Worm (Caenorhabditis elegans): ENCODE measurements around the gene zhit-2.

zhit-2 gene

DNA sequence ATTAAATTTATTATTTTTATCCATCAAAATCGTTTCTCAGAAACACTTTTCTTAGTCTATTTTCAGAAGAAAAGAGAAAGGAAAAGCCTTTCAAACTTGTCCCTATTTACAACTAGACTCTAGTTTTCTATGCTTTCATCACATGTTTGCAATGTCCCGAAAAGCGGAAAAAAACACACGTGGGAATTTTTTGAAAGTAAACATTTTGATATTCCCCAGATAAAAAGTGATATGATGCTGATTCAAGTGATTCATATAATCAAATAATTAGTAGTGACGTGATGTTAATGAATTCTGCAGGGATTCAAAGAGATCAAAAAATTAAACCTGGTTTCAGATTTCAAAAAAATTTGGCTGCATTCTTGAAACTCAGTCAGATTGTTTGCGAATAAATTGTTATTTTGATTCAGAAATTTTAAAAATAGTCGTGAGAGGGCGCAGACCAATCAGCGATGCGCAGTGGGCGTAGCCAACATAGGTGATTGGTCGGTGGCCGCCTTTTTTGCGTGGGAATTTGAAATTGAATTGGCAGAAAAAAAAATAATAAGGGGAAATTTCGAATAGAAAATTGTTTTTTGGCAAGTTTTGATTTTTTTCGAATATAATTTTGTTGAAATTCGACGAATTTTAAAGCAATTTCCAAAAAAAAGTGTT lies 9.4 kb downstream of the zhit-2 start:
- TF ChIP-seq ztf-29 (GFP tag; IDR thresholded peaks at IDR 0.05), result no peak
- TF ChIP-seq cog-1 (tag; optimal IDR thresholded peaks at IDR 0.05), result no peak
- TF ChIP-seq flt-1 (GFP tag; IDR thresholded peaks at IDR 0.05), result no peak
- no peak for TF ChIP-seq ztf-23 (GFP tag; IDR thresholded peaks at IDR 0.05)
- TF ChIP-seq T22C8.4 (GFP tag; IDR thresholded peaks at IDR 0.05), result no peak
- TF ChIP-seq ref-1 (GFP tag; conservative IDR thresholded peaks at IDR 0.05), result no peak
- no peak for TF ChIP-seq tab-1 (GFP tag; IDR thresholded peaks at IDR 0.05)
- no peak for TF ChIP-seq klf-2 (GFP tag; conservative IDR thresholded peaks at IDR 0.05)
- no peak for TF ChIP-seq med-1 (GFP tag; optimal IDR thresholded peaks at IDR 0.05; ENCODE audit: insufficient read depth)

DNA sequence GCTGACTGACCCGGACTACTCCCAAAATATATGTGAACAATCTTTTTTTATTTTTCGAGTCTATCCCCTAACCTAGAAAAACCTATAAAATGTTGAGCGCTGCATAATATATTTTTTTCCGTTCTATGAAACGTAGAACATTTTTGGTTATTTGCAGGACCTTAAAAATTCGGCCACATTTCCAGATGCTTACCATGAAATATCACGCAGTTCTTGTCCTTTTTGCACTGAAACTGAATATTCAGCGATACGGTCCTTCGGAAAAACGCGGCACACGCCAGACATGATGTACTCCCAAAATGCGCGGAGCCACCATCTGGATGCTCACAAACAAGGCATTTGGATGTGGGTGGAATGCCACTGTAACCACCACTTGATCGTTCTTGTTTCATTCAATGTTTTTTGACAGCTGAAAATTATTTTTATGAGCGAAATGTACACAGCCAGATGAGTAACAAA lies 11.3 kb downstream of the zhit-2 start, which contains the start of gene nhr-20:
TSS of gene nhr-20 (minus strand) at position 409 of the 459 bp plus-strand sequence.
- TF ChIP-seq tab-1 (GFP tag; IDR thresholded peaks at IDR 0.05) (no peak), T22C8.4 (GFP tag; IDR thresholded peaks at IDR 0.05) (no peak), flt-1 (GFP tag; IDR thresholded peaks at IDR 0.05) (no peak), ref-1 (GFP tag; conservative IDR thresholded peaks at IDR 0.05) (no peak), ztf-29 (GFP tag; IDR thresholded peaks at IDR 0.05) (no peak), med-1 (GFP tag; optimal IDR thresholded peaks at IDR 0.05; ENCODE audit: insufficient read depth) (no peak), cog-1 (tag; optimal IDR thresholded peaks at IDR 0.05) (no peak), klf-2 (GFP tag; conservative IDR thresholded peaks at IDR 0.05) (no peak), ztf-23 (GFP tag; IDR thresholded peaks at IDR 0.05) (no peak)

DNA sequence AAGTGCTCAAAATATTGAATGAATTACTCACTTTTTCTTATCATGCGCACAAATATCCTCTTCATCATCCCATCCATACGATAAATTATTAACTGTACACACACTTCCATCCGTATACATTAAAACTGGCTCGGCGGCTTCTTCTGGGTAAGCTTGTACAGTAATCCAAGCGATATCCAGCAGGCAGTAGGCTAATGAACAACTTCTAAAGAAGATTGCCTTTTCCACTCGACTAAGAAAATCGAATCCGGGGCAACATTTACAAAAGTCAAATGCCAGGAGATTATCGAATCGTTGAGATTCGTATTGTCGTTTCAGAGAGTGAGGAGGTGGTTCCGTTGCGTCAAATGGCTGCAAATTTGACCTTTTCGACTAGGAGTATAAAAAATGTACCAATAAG lies 12.8 kb downstream of the zhit-2 start:
- no peak for TF ChIP-seq ref-1 (GFP tag; conservative IDR thresholded peaks at IDR 0.05)
- no peak for TF ChIP-seq klf-2 (GFP tag; conservative IDR thresholded peaks at IDR 0.05)
- TF ChIP-seq flt-1 (GFP tag; IDR thresholded peaks at IDR 0.05), result no peak
- TF ChIP-seq T22C8.4 (GFP tag; IDR thresholded peaks at IDR 0.05), result no peak
- no peak for TF ChIP-seq ztf-23 (GFP tag; IDR thresholded peaks at IDR 0.05)
- TF ChIP-seq ztf-29 (GFP tag; IDR thresholded peaks at IDR 0.05), result no peak
- TF ChIP-seq tab-1 (GFP tag; IDR thresholded peaks at IDR 0.05), result no peak
- no peak for TF ChIP-seq cog-1 (tag; optimal IDR thresholded peaks at IDR 0.05)
- TF ChIP-seq med-1 (GFP tag; optimal IDR thresholded peaks at IDR 0.05; ENCODE audit: insufficient read depth), result no peak

DNA sequence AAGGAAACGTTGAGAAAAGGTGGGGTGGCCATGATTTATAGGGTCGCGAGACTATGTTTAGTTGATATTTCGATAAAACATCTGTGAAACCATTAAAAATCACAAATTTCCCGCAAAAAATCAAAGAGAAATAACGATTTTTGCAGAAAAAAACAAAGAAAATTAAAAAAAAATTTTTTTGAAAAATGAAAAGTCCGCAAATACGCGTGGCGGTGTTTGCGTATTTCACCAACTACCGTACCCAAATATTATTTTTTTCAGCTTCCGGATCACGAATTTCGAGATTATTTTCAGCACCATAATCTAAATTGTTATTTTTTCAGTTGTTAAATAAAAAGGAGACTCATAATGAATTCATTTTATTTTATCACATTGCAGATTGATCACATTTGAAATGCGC lies 14.1 kb downstream of the zhit-2 start:
- TF ChIP-seq ztf-29 (GFP tag; IDR thresholded peaks at IDR 0.05), result no peak
- no peak for TF ChIP-seq ref-1 (GFP tag; conservative IDR thresholded peaks at IDR 0.05)
- TF ChIP-seq cog-1 (tag; optimal IDR thresholded peaks at IDR 0.05), result no peak
- TF ChIP-seq tab-1 (GFP tag; IDR thresholded peaks at IDR 0.05), result no peak
- no peak for TF ChIP-seq klf-2 (GFP tag; conservative IDR thresholded peaks at IDR 0.05)
- TF ChIP-seq flt-1 (GFP tag; IDR thresholded peaks at IDR 0.05), result no peak
- no peak for TF ChIP-seq med-1 (GFP tag; optimal IDR thresholded peaks at IDR 0.05; ENCODE audit: insufficient read depth)
- TF ChIP-seq T22C8.4 (GFP tag; IDR thresholded peaks at IDR 0.05), result no peak
- TF ChIP-seq ztf-23 (GFP tag; IDR thresholded peaks at IDR 0.05), result no peak

DNA sequence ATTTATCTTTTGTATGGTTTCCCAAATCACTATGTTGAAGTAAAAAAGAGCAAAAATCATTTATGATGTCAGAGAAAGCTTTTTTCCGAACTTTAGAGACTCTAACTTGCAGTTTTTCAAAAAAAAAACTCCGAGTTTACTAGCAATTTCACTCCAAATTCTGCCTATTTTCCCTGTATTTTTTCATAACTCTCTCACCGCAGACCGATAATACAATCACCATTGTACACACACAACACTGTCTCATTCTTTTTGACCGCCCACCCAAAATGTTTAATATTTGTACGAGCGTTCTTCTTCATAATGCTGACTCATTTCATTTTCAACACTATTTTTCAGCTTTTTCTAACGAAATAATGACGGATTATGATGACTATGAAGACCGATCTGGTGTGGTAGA lies 15.3 kb downstream of the zhit-2 start, which contains the start of gene F43C1.5:
TSS of gene F43C1.5 (plus strand) at position 301 of the 400 bp plus-strand sequence.
- TF ChIP-seq ref-1 (GFP tag; conservative IDR thresholded peaks at IDR 0.05) (no peak), med-1 (GFP tag; optimal IDR thresholded peaks at IDR 0.05; ENCODE audit: insufficient read depth) (no peak), ztf-23 (GFP tag; IDR thresholded peaks at IDR 0.05) (no peak), cog-1 (tag; optimal IDR thresholded peaks at IDR 0.05) (no peak), flt-1 (GFP tag; IDR thresholded peaks at IDR 0.05) (no peak), klf-2 (GFP tag; conservative IDR thresholded peaks at IDR 0.05) (no peak), ztf-29 (GFP tag; IDR thresholded peaks at IDR 0.05) (no peak), tab-1 (GFP tag; IDR thresholded peaks at IDR 0.05) (no peak), T22C8.4 (GFP tag; IDR thresholded peaks at IDR 0.05) (no peak)

DNA sequence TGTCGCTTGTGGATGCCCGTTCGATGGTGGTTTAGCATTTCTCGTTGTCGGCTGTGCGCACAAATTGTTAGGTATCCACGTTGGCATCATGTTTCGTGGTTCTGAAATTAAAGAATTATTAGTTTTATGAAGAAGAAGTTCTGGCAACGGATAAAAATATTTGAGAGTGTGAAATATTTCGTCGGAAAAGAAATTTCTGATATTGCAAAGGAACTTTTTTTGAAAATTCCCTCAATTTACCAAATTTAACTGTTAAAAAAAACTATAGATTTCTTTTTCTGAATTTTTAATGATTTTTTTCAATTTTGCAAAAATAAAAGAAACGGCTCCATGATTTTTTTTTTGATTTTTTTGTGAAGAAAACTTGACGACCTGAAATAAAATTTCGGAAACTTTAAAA lies 16.2 kb downstream of the zhit-2 start, which contains the start of gene mpk-1:
TSS of gene mpk-1 (minus strand) at position 101 of the 400 bp plus-strand sequence.
- TF ChIP-seq klf-2 (GFP tag; conservative IDR thresholded peaks at IDR 0.05) (no peak), ztf-23 (GFP tag; IDR thresholded peaks at IDR 0.05) (no peak), T22C8.4 (GFP tag; IDR thresholded peaks at IDR 0.05) (no peak), flt-1 (GFP tag; IDR thresholded peaks at IDR 0.05) (no peak), med-1 (GFP tag; optimal IDR thresholded peaks at IDR 0.05; ENCODE audit: insufficient read depth) (no peak), tab-1 (GFP tag; IDR thresholded peaks at IDR 0.05) (no peak), cog-1 (tag; optimal IDR thresholded peaks at IDR 0.05) (no peak), ref-1 (GFP tag; conservative IDR thresholded peaks at IDR 0.05) (no peak), ztf-29 (GFP tag; IDR thresholded peaks at IDR 0.05) (no peak)

DNA sequence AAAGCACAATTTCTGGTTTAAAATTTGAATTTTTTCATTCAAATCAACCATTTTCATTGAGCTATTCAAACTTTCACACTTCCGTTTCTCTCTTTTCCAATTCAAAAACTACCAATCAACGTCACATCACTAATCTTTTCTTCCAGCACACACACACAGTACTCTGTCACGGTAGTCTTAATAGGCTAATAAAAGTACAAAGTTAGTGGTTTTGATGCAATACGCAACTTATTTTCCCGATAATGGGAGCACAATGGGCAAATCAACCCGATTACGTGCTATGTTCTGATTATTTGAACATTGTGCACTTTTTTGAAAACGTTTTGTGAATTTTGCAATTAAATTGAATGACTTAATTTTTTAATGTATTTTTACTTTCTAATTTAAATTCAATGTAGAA lies 16.8 kb downstream of the zhit-2 start:
- no peak for TF ChIP-seq ztf-23 (GFP tag; IDR thresholded peaks at IDR 0.05)
- TF ChIP-seq flt-1 (GFP tag; IDR thresholded peaks at IDR 0.05), result no peak
- no peak for TF ChIP-seq ref-1 (GFP tag; conservative IDR thresholded peaks at IDR 0.05)
- TF ChIP-seq cog-1 (tag; optimal IDR thresholded peaks at IDR 0.05), result no peak
- no peak for TF ChIP-seq med-1 (GFP tag; optimal IDR thresholded peaks at IDR 0.05; ENCODE audit: insufficient read depth)

DNA sequence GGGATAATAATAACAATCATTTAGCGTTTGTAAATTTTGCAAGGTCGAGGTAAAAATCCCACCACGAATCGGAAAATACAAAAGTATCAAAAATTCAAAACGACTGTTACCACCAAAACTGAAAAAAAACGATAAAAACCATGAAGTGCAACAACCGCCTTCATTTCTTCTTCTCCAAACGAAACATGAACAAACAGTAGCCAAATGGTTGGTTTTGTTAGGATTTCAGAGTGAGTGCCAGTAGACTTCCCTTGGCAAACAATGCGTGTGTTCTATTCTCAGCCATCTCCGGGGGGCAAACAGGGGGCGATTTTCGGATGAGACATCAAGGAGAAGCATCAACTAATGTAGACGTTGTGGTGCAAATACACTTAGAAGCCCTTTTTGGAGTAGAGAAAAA lies 19.5 kb downstream of the zhit-2 start:
- TF ChIP-seq med-1 (GFP tag; optimal IDR thresholded peaks at IDR 0.05; ENCODE audit: insufficient read depth), result no peak
- TF ChIP-seq ztf-23 (GFP tag; IDR thresholded peaks at IDR 0.05), result no peak
- TF ChIP-seq ref-1 (GFP tag; conservative IDR thresholded peaks at IDR 0.05), result no peak
- TF ChIP-seq cog-1 (tag; optimal IDR thresholded peaks at IDR 0.05), result no peak
- TF ChIP-seq klf-2 (GFP tag; conservative IDR thresholded peaks at IDR 0.05), result no peak
- no peak for TF ChIP-seq T22C8.4 (GFP tag; IDR thresholded peaks at IDR 0.05)
- no peak for TF ChIP-seq ztf-29 (GFP tag; IDR thresholded peaks at IDR 0.05)
- no peak for TF ChIP-seq flt-1 (GFP tag; IDR thresholded peaks at IDR 0.05)

DNA sequence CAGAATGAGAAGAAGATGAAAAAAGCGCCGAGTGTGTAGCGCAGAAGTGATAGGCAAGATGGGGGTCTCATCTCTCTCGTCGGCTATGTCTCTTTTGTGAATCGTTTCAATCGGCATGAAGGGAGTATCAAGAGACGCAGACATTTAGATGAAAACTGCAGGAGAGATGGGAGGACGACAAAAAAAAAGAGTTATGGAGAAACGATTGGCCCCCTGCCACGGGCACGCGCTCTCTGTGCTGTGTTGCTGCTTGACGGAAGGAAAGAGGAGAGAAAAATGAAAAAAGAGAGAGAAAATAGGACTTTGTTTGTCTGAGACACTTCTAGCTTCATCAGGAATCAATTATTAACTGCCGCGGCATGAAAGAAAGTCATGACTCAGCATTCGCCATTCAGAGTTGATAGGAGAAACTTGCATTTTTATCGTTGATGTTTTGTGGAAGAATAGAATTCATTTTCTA lies 20.5 kb downstream of the zhit-2 start:
- TF ChIP-seq cog-1 (tag; optimal IDR thresholded peaks at IDR 0.05) (peak; percentile 56), ztf-29 (GFP tag; IDR thresholded peaks at IDR 0.05) (peak; percentile 39; the same call in 1 of the 2 replicates), klf-2 (GFP tag; conservative IDR thresholded peaks at IDR 0.05) (no peak)

Data from whole organism, midembryonic.